Fruit fly (Drosophila melanogaster): ENCODE results near the gene CG46399.

The CG46399 gene

dm6 chrX:14810433-14810832, 48.6 kb upstream of the CG46399 start (continued):
- TF ChIP-seq prd (optimal IDR thresholded peaks at IDR 0.05): no peak
- TF ChIP-seq prd (GFP tag; IDR thresholded peaks at IDR 0.05): peak; percentile 51; the same call in 2 of the 3 replicates
- TF ChIP-seq Asciz (GFP tag; optimal IDR thresholded peaks at IDR 0.05): no peak

- TF ChIP-seq Vsx1 (GFP tag; optimal IDR thresholded peaks at IDR 0.05) (no peak), Asciz (GFP tag; optimal IDR thresholded peaks at IDR 0.05) (no peak), D19A (tag; optimal IDR thresholded peaks at IDR 0.05) (no peak), HLH3B (GFP tag; IDR thresholded peaks at IDR 0.05) (0 out of 2 replicates have a peak, but pooled peaks have one; percentile 13), CG18011 (GFP tag; optimal IDR thresholded peaks at IDR 0.05) (no peak), CG10654 (GFP tag; optimal IDR thresholded peaks at IDR 0.05) (no peak), CG10267 (tag; optimal IDR thresholded peaks at IDR 0.05) (no peak), zen (tag; optimal IDR thresholded peaks at IDR 0.05) (no peak), CG15073 (GFP tag; optimal IDR thresholded peaks at IDR 0.05) (no peak), CG30403 (GFP tag; optimal IDR thresholded peaks at IDR 0.05) (peak; percentile 8), dimm (GFP tag; IDR thresholded peaks at IDR 0.05) (no peak), CG7271 (tag; optimal IDR thresholded peaks at IDR 0.05) (no peak), run (tag; optimal IDR thresholded peaks at IDR 0.05) (no peak), hth (optimal IDR thresholded peaks at IDR 0.05) (no peak), hkb (optimal IDR thresholded peaks at IDR 0.05) (no peak), hkb (GFP tag; IDR thresholded peaks at IDR 0.05) (peak; percentile 56; the same call in 1 of the 2 replicates), MBD-R2 (GFP tag; IDR thresholded peaks at IDR 0.05) (peak; percentile 18; the same call in 1 of the 2 replicates), CG17612 (GFP tag; IDR thresholded peaks at IDR 0.05) (no peak), CG10462 (GFP tag; optimal IDR thresholded peaks at IDR 0.05) (no peak), Drgx (GFP tag; IDR thresholded peaks at IDR 0.05) (peak; percentile 78), Nf-YB (GFP tag; optimal IDR thresholded peaks at IDR 0.05) (no peak), CG18262 (tag; optimal IDR thresholded peaks at IDR 0.05) (no peak), Gug (GFP tag; IDR thresholded peaks at IDR 0.05) (no peak), CG17328 (GFP tag; IDR thresholded peaks at IDR 0.05) (0 out of 2 replicates have a peak, but pooled peaks have one; percentile 19), CG10431 (GFP tag; optimal IDR thresholded peaks at IDR 0.05) (no peak), Opbp (GFP tag; IDR thresholded peaks at IDR 0.05; ENCODE audit: partially characterized antibody) (no peak), CG5953 (GFP tag; IDR thresholded peaks at IDR 0.05) (no peak), CG11093 (GFP tag; IDR thresholded peaks at IDR 0.05) (no peak), CG1024 (GFP tag; IDR thresholded peaks at IDR 0.05) (no peak), slou (GFP tag; optimal IDR thresholded peaks at IDR 0.05) (no peak), exex (tag; optimal IDR thresholded peaks at IDR 0.05) (no peak), Lhr (GFP tag; optimal IDR thresholded peaks at IDR 0.05) (no peak), slp2 (GFP tag; optimal IDR thresholded peaks at IDR 0.05) (no peak), pb (GFP tag; optimal IDR thresholded peaks at IDR 0.05) (no peak), luna (GFP tag; optimal IDR thresholded peaks at IDR 0.05) (no peak), Dll (GFP tag; IDR thresholded peaks at IDR 0.05; ENCODE audit: partially characterized antibody) (no peak), CG17802 (tag; optimal IDR thresholded peaks at IDR 0.05) (no peak), Trl (optimal IDR thresholded peaks at IDR 0.05) (no peak), Trl (GFP tag; optimal IDR thresholded peaks at IDR 0.05) (no peak), repo (GFP tag; optimal IDR thresholded peaks at IDR 0.05) (no peak), NfI (GFP tag; optimal IDR thresholded peaks at IDR 0.05) (no peak), CG34224 (GFP tag; IDR thresholded peaks at IDR 0.05; ENCODE audit: partially characterized antibody) (no peak), Ets97D (GFP tag; optimal IDR thresholded peaks at IDR 0.05) (no peak), CG12104 (GFP tag; optimal IDR thresholded peaks at IDR 0.05) (no peak), lbe (GFP tag; optimal IDR thresholded peaks at IDR 0.05) (no peak), CG17568 (GFP tag; optimal IDR thresholded peaks at IDR 0.05) (no peak), CG11504 (tag; optimal IDR thresholded peaks at IDR 0.05) (peak; percentile 17), bsh (GFP tag; optimal IDR thresholded peaks at IDR 0.05) (no peak), Mad (GFP tag; optimal IDR thresholded peaks at IDR 0.05) (no peak)
Observed at dm6 chrX:14812239-14812638, 46.8 kb upstream of the CG46399 start.
